Worm (Caenorhabditis elegans): Measurements from ENCODE around the gene F57G12.1.

The F57G12.1 gene

ce11 chrX:12162659-12163058 lies 8.8 kb downstream of the F57G12.1 start:
- TF ChIP-seq ztf-18 (tag; optimal IDR thresholded peaks at IDR 0.05) (no peak), repo-1 (tag; optimal IDR thresholded peaks at IDR 0.05) (no peak), ztf-25 (GFP tag; IDR thresholded peaks at IDR 0.05) (no peak), lag-1 (GFP tag; IDR thresholded peaks at IDR 0.05) (no peak), F22D6.2 (tag; optimal IDR thresholded peaks at IDR 0.05) (no peak), F52B5.7 (tag; optimal IDR thresholded peaks at IDR 0.05) (no peak), efl-1 (GFP tag; optimal IDR thresholded peaks at IDR 0.05) (no peak), him-1 (tag; optimal IDR thresholded peaks at IDR 0.05) (no peak), somi-1 (GFP tag; optimal IDR thresholded peaks at IDR 0.05) (no peak), attf-6 (GFP tag; IDR thresholded peaks at IDR 0.05) (no peak), tbp1 (GFP tag; optimal IDR thresholded peaks at IDR 0.05) (no peak), snpc-3.4 (tag; optimal IDR thresholded peaks at IDR 0.05) (no peak), unc-130 (GFP tag; optimal IDR thresholded peaks at IDR 0.05) (no peak), bed-1 (GFP tag; IDR thresholded peaks at IDR 0.05) (no peak)

ce11 chrX:12160002-12160690 lies 11.3 kb downstream of the F57G12.1 start, which contains the start of gene F57G12.2:
Gene F57G12.2 (minus strand): TSS chrX:12160052.
- TF ChIP-seq sptf-2 (GFP tag; optimal IDR thresholded peaks at IDR 0.05), result no peak
- no peak for TF ChIP-seq tbp1 (GFP tag; optimal IDR thresholded peaks at IDR 0.05)
- no peak for TF ChIP-seq B0261.1 (tag; optimal IDR thresholded peaks at IDR 0.05)
- no peak for TF ChIP-seq xnd-1 (tag; optimal IDR thresholded peaks at IDR 0.05)
- no peak for TF ChIP-seq Y56A3A.18 (GFP tag; IDR thresholded peaks at IDR 0.05)
- no peak for TF ChIP-seq nfya-2 (GFP tag; IDR thresholded peaks at IDR 0.05)
- no peak for TF ChIP-seq lsl-1 (GFP tag; optimal IDR thresholded peaks at IDR 0.05)
- TF ChIP-seq attf-5 (GFP tag; optimal IDR thresholded peaks at IDR 0.05), result no peak
- TF ChIP-seq Y67H2A.10 (GFP tag; conservative IDR thresholded peaks at IDR 0.05), result no peak
- TF ChIP-seq ceh-91 (GFP tag; IDR thresholded peaks at IDR 0.05), result no peak
- TF ChIP-seq pbrm-1 (GFP tag; IDR thresholded peaks at IDR 0.05), result no peak

DNA sequence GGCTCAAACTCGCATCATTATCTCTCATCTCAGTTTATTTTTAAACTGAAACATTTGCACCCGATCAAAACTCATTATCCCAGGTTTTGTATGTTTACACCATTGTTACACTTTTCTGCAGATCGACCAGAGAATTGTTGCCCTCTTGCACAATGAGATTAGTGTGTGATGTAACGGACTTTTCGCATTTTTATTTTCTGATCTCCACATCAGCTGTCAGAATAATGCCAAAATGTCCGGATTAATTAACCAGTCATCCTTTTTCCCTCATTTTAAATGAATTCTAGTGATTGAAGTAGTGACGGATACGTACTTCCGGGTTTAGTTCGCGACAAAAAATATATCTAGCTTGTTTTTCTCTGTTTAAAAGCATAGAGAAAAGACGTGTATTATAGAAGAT lies 12.8 kb downstream of the F57G12.1 start:
- TF ChIP-seq rpc-1 (optimal IDR thresholded peaks at IDR 0.05) (no peak), rpc-1 (tag; optimal IDR thresholded peaks at IDR 0.05) (no peak), hmg-1.2 (GFP tag; IDR thresholded peaks at IDR 0.05) (no peak), ztf-18 (tag; optimal IDR thresholded peaks at IDR 0.05) (no peak), lin-40 (tag; optimal IDR thresholded peaks at IDR 0.05) (no peak), aptf-3 (GFP tag; IDR thresholded peaks at IDR 0.05) (no peak), unc-62 (GFP tag; optimal IDR thresholded peaks at IDR 0.05) (no peak), nfyb-1 (GFP tag; IDR thresholded peaks at IDR 0.05) (no peak), Y53F4B.3 (GFP tag; IDR thresholded peaks at IDR 0.05) (no peak), mxl-1 (tag; optimal IDR thresholded peaks at IDR 0.05) (no peak), lir-1 (GFP tag; conservative IDR thresholded peaks at IDR 0.05) (no peak), nhr-179 (tag; optimal IDR thresholded peaks at IDR 0.05) (no peak), ztf-26 (tag; optimal IDR thresholded peaks at IDR 0.05) (no peak), ztf-6 (GFP tag; IDR thresholded peaks at IDR 0.05) (no peak), snpc-3.4 (tag; optimal IDR thresholded peaks at IDR 0.05) (no peak), attf-6 (GFP tag; IDR thresholded peaks at IDR 0.05) (no peak), nhr-27 (tag; optimal IDR thresholded peaks at IDR 0.05) (no peak)
